Fruit fly (Drosophila melanogaster) whole organism, embryonic: ENCODE data around the gene Mcm5.
A peak's percentile ranks its signal among the peaks of the same experiment; 100 is the strongest.

Experiments
- Blimp-1 ChIP-seq: fragments of 200-800 bp; sonication (Bioruptor generic); optimal IDR thresholded peaks from 3 replicates; lab custom pipeline; 2018; ENCODE audit warnings: missing biosample characterization, missing genetic modification characterization, mild to moderate bottlenecking, moderate library complexity, missing genetic modification reagents
- CG11696 ChIP-seq: fragments of 200-800 bp; sonication (Bioruptor generic); IDR thresholded peaks from 2 replicates; pipeline ENCODE4 v1.3.6; 2022; ENCODE audit warnings: missing biosample characterization, missing genetic modification characterization
- CG12071 ChIP-seq: fragments of 200-800 bp; sonication (Bioruptor generic); optimal IDR thresholded peaks from 3 replicates; lab custom pipeline; 2018; ENCODE audit warnings: missing biosample characterization, mild to moderate bottlenecking, missing genetic modification characterization
- CG13894 ChIP-seq: fragments of 200-800 bp; sonication (Bioruptor generic); optimal IDR thresholded peaks from 3 replicates; lab custom pipeline; 2018; ENCODE audit warnings: missing biosample characterization, mild to moderate bottlenecking, missing genetic modification characterization, moderate library complexity
- CG15601 ChIP-seq: fragments of 200-800 bp; sonication (Bioruptor generic); optimal IDR thresholded peaks from 3 replicates; lab custom pipeline; 2019; ENCODE audit warnings: missing biosample characterization, mild to moderate bottlenecking, missing genetic modification characterization, moderate library complexity
- CG17385 ChIP-seq: fragments of 200-800 bp; sonication (Bioruptor generic); optimal IDR thresholded peaks from 3 replicates; lab custom pipeline; 2018; ENCODE audit warnings: missing biosample characterization, mild to moderate bottlenecking, missing genetic modification characterization
- CG2202 ChIP-seq: fragments of 200-800 bp; sonication (Bioruptor generic); optimal IDR thresholded peaks from 2 replicates; lab custom pipeline; 2018; ENCODE audit warnings: missing biosample characterization, mild to moderate bottlenecking, missing genetic modification characterization
- CG3163 ChIP-seq: fragments of 200-800 bp; sonication (Bioruptor generic); optimal IDR thresholded peaks from 3 replicates; lab custom pipeline; 2016; ENCODE audit warnings: missing biosample characterization, missing genetic modification characterization
- CG32532 ChIP-seq: fragments of 200-800 bp; sonication (Bioruptor generic); IDR thresholded peaks from 2 replicates; pipeline ENCODE4 v1.3.6; 2022; ENCODE audit warnings: missing biosample characterization, missing genetic modification characterization
- CG32767 ChIP-seq: fragments of 200-800 bp; sonication (Bioruptor generic); IDR thresholded peaks from 2 replicates; pipeline ENCODE4 v1.3.6; 2022; ENCODE audit warnings: missing biosample characterization, missing genetic modification characterization
- CG3281 ChIP-seq: fragments of 200-800 bp; sonication (Bioruptor generic); optimal IDR thresholded peaks from 3 replicates; lab custom pipeline; 2017; ENCODE audit warnings: missing biosample characterization, mild to moderate bottlenecking, missing genetic modification characterization
- CG33213 ChIP-seq: fragments of 200-800 bp; sonication (Bioruptor generic); optimal IDR thresholded peaks from 3 replicates; lab custom pipeline; 2016; ENCODE audit warnings: missing biosample characterization, missing genetic modification characterization
- CG33557 ChIP-seq: fragments of 200-800 bp; sonication (Bioruptor generic); optimal IDR thresholded peaks from 2 replicates; lab custom pipeline; 2019; ENCODE audit warnings: missing biosample characterization, mild to moderate bottlenecking, missing genetic modification characterization, moderate library complexity
- CG3407 ChIP-seq: fragments of 200-800 bp; sonication (Bioruptor generic); optimal IDR thresholded peaks from 2 replicates; lab custom pipeline; 2018; ENCODE audit warnings: missing biosample characterization, mild to moderate bottlenecking, missing genetic modification characterization
- CG34224 ChIP-seq: fragments of 200-800 bp; sonication (Bioruptor generic); IDR thresholded peaks from 3 replicates; pipeline ENCODE4 v1.3.6; 2022; ENCODE audit warnings: missing biosample characterization, missing genetic modification characterization; ENCODE audit not compliant: partially characterized antibody
- CG4328 ChIP-seq: fragments of 200-800 bp; sonication (Bioruptor generic); optimal IDR thresholded peaks from 3 replicates; lab custom pipeline; 2017; ENCODE audit warnings: missing biosample characterization, missing genetic modification reagents, missing genetic modification characterization
- CG43689 ChIP-seq: fragments of 200-800 bp; sonication (Bioruptor generic); IDR thresholded peaks from 2 replicates; pipeline ENCODE4 v1.3.6; 2022; ENCODE audit warnings: missing biosample characterization, missing genetic modification characterization
- CG4730 ChIP-seq: fragments of 200-800 bp; sonication (Bioruptor generic); IDR thresholded peaks from 2 replicates; pipeline ENCODE4 v1.3.6; 2022; ENCODE audit warnings: missing biosample characterization, missing genetic modification characterization
- CG4820 ChIP-seq: fragments of 200-800 bp; sonication (Bioruptor generic); optimal IDR thresholded peaks from 3 replicates; lab custom pipeline; 2016; ENCODE audit warnings: missing biosample characterization, missing genetic modification characterization
- CG6765 ChIP-seq: fragments of 200-800 bp; sonication (Bioruptor generic); optimal IDR thresholded peaks from 3 replicates; lab custom pipeline; 2017; ENCODE audit warnings: missing biosample characterization, mild to moderate bottlenecking, missing genetic modification characterization
- CG7963 ChIP-seq: fragments of 200-800 bp; sonication (Bioruptor generic); IDR thresholded peaks from 3 replicates; pipeline ENCODE4 v1.3.6; 2022; ENCODE audit warnings: missing biosample characterization, missing genetic modification characterization; ENCODE audit not compliant: partially characterized antibody
- CG9609 ChIP-seq: fragments of 200-800 bp; sonication (Bioruptor generic); optimal IDR thresholded peaks from 3 replicates; lab custom pipeline; 2016; ENCODE audit warnings: missing biosample characterization, missing genetic modification characterization
- CrebB ChIP-seq: fragments of 200-800 bp; sonication (Bioruptor generic); optimal IDR thresholded peaks from 3 replicates; lab custom pipeline; 2018; ENCODE audit warnings: missing biosample characterization, mild to moderate bottlenecking, missing genetic modification characterization
- Dip2 ChIP-seq: fragments of 200-800 bp; sonication (Bioruptor generic); IDR thresholded peaks from 2 replicates; pipeline ENCODE4 v1.3.6; 2022; ENCODE audit warnings: missing biosample characterization, missing genetic modification characterization
- E2f2 ChIP-seq: fragments of 200-800 bp; sonication (Bioruptor generic); IDR thresholded peaks from 2 replicates; pipeline ENCODE4 v1.3.6; 2022; ENCODE audit warnings: missing biosample characterization, missing genetic modification characterization
- H2.0 ChIP-seq: fragments of 200-800 bp; sonication (Bioruptor generic); IDR thresholded peaks from 2 replicates; pipeline ENCODE4 v1.3.6; 2022; ENCODE audit warnings: missing biosample characterization, missing genetic modification characterization
- HLHmδ ChIP-seq: fragments of 200-800 bp; sonication (Bioruptor generic); optimal IDR thresholded peaks from 2 replicates; lab custom pipeline; 2018; ENCODE audit warnings: missing biosample characterization, mild to moderate bottlenecking, missing genetic modification characterization, moderate library complexity
- Nf-YA ChIP-seq: fragments of 200-800 bp; sonication (Bioruptor generic); IDR thresholded peaks from 2 replicates; pipeline ENCODE4 v1.3.6; 2022; ENCODE audit warnings: missing biosample characterization, missing genetic modification characterization
- Nf-YB ChIP-seq: fragments of 200-800 bp; sonication (Bioruptor generic); optimal IDR thresholded peaks from 3 replicates; lab custom pipeline; 2019; ENCODE audit warnings: missing biosample characterization, mild to moderate bottlenecking, missing genetic modification characterization, moderate library complexity
- Sry-β ChIP-seq: fragments of 200-800 bp; sonication (Bioruptor generic); optimal IDR thresholded peaks from 2 replicates; lab custom pipeline; 2018; ENCODE audit warnings: missing biosample characterization, mild to moderate bottlenecking, missing genetic modification characterization, moderate library complexity
- Taf1 ChIP-seq: fragments of 200-800 bp; sonication (Bioruptor generic); IDR thresholded peaks from 2 replicates; pipeline ENCODE4 v1.3.6; 2022; ENCODE audit warnings: missing biosample characterization, missing genetic modification characterization
- Tbp ChIP-seq: fragments of >200 bp; optimal IDR thresholded peaks from 2 replicates; lab custom pipeline; 2018; ENCODE audit warnings: missing biosample characterization, missing genetic modification characterization
- Trl ChIP-seq, 3 experiments: fragments of >200 bp in 2 of 3; fragments of 200-800 bp in 1 of 3; sonication (Bioruptor generic) in 1 of 3; optimal IDR thresholded peaks; 2 replicates in 1 of 3; 3 replicates in 2 of 3; lab custom pipeline; 2016 to 2017; ENCODE audit warnings: missing biosample characterization in 1 of 3, missing genetic modification characterization in 1 of 3
- abd-A ChIP-seq: fragments of 200-800 bp; sonication (Bioruptor generic); optimal IDR thresholded peaks from 3 replicates; lab custom pipeline; 2019; ENCODE audit warnings: missing biosample characterization, mild to moderate bottlenecking, missing genetic modification characterization, moderate library complexity
- bsh ChIP-seq, 2 experiments: fragments of 200-800 bp; sonication (Bioruptor generic); optimal IDR thresholded peaks; 2 replicates each; lab custom pipeline; 2017 to 2018; ENCODE audit warnings: mild to moderate bottlenecking in 2 of 2, missing biosample characterization in 2 of 2, missing genetic modification characterization in 2 of 2, moderate library complexity in 1 of 2
- ci ChIP-seq: fragments of 200-800 bp; sonication (Bioruptor generic); IDR thresholded peaks from 3 replicates; pipeline ENCODE4 v1.3.6; 2022; ENCODE audit warnings: missing biosample characterization, missing genetic modification characterization
- ems ChIP-seq: fragments of 200-800 bp; sonication (Bioruptor generic); optimal IDR thresholded peaks from 3 replicates; lab custom pipeline; 2016; ENCODE audit warnings: missing biosample characterization, missing genetic modification characterization
- grn ChIP-seq: fragments of 200-800 bp; sonication (Bioruptor generic); optimal IDR thresholded peaks from 3 replicates; lab custom pipeline; 2017; ENCODE audit warnings: missing biosample characterization, missing genetic modification characterization
- insv ChIP-seq, 2 experiments: fragments of 200-800 bp; sonication (Bioruptor generic); optimal IDR thresholded peaks; 3 replicates each; lab custom pipeline; 2016 to 2018; ENCODE audit warnings: missing biosample characterization in 2 of 2, missing genetic modification characterization in 2 of 2
- jigr1 ChIP-seq: fragments of 200-800 bp; sonication (Bioruptor generic); IDR thresholded peaks from 3 replicates; pipeline ENCODE4 v1.3.6; 2022; ENCODE audit warnings: missing biosample characterization, missing genetic modification characterization
- knrl ChIP-seq: fragments of 200-800 bp; sonication (Bioruptor generic); IDR thresholded peaks from 3 replicates; pipeline ENCODE4 v1.3.6; 2022; ENCODE audit warnings: missing biosample characterization, missing genetic modification characterization; ENCODE audit not compliant: partially characterized antibody
- mirr ChIP-seq: fragments of 200-800 bp; sonication (Bioruptor generic); optimal IDR thresholded peaks from 3 replicates; lab custom pipeline; 2018; ENCODE audit warnings: missing biosample characterization, mild to moderate bottlenecking, missing genetic modification characterization
- pb ChIP-seq: fragments of 200-800 bp; sonication (Bioruptor generic); optimal IDR thresholded peaks from 3 replicates; lab custom pipeline; 2016; ENCODE audit warnings: missing biosample characterization, missing genetic modification characterization
- pfk ChIP-seq: fragments of 200-800 bp; sonication (Bioruptor generic); optimal IDR thresholded peaks from 2 replicates; lab custom pipeline; 2018; ENCODE audit warnings: missing biosample characterization, mild to moderate bottlenecking, missing genetic modification characterization, moderate library complexity
- psq ChIP-seq: fragments of 200-800 bp; sonication (Bioruptor generic); optimal IDR thresholded peaks from 2 replicates; lab custom pipeline; 2017; ENCODE audit warnings: missing biosample characterization, missing genetic modification characterization
- slbo ChIP-seq: fragments of 200-800 bp; sonication (Bioruptor generic); IDR thresholded peaks from 2 replicates; pipeline ENCODE4 v1.3.6; 2022; ENCODE audit warnings: missing biosample characterization, missing genetic modification characterization
- slp2 ChIP-seq: fragments of 200-800 bp; sonication (Bioruptor generic); optimal IDR thresholded peaks from 2 replicates; lab custom pipeline; 2016; ENCODE audit warnings: missing biosample characterization, missing genetic modification characterization
- tna ChIP-seq: fragments of 200-800 bp; sonication (Bioruptor generic); IDR thresholded peaks from 2 replicates; pipeline ENCODE4 v1.3.6; 2022; ENCODE audit warnings: missing biosample characterization, missing genetic modification characterization; ENCODE audit not compliant: partially characterized antibody
- tup ChIP-seq: fragments of 200-800 bp; sonication (Bioruptor generic); optimal IDR thresholded peaks from 2 replicates; lab custom pipeline; 2016; ENCODE audit warnings: missing biosample characterization, mild to moderate bottlenecking, missing genetic modification characterization, moderate library complexity

Gene Mcm5

DNA sequence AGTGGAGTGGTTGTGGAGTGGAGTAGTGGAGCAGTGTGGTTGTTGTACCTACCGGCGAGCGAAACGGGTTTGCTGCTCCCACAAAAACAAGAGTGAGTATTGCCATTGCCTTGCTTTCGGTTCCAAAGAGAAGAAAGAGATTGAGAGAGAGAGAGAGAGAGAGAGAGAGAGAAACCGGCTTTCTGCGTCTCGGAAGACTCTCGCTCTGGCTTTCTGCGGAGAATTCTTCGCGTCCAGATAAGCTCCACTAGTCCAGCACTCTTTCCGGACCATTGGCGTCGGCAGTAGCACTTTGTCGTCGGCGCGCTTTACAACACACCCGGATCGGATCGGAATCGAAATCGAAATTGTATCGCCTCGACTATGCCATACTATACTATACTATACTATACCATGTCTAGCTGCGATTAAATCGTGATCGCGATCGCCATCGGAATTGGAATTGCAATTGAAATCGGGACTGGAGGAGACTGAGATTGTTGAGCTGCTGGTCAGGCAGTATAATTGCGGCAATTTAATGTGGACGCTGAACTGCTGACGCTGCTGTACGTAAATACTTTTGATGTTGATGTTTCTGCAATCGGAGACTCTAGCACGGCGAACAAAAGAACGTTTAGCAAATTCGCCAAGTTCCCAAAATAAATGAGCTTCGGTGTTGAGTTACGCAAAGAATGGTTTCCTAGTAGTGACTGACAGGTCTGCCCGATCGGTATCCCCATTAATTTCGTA lies 38.6 kb downstream of the Mcm5 start, which contains the start of gene Cad86C (continued):
- no peak for TF ChIP-seq H2.0 (GFP tag; lab: Robert Waterston, UW)
- no peak for TF ChIP-seq CG4820 (GFP tag; lab: Kevin White, UChicago)
- TF ChIP-seq CG11696 = no peak
- peak; percentile 63; the same call in 1 of the 2 replicates for TF ChIP-seq CG32532
- TF ChIP-seq Nf-YA (GFP tag; lab: Robert Waterston, UW) = no peak
- no peak for TF ChIP-seq Blimp-1 (GFP tag; lab: Kevin White, UChicago)
- no peak for TF ChIP-seq HLHmδ (GFP tag; lab: Kevin White, UChicago)
- no peak for TF ChIP-seq CG3407 (GFP tag; lab: Kevin White, UChicago)
- TF ChIP-seq E2f2 (GFP tag; lab: Robert Waterston, UW) = no peak
- TF ChIP-seq CG6765 = peak; percentile 2
- no peak for TF ChIP-seq slp2 (GFP tag; lab: Kevin White, UChicago)
- no peak for TF ChIP-seq slbo
- TF ChIP-seq CG12071 = peak; percentile 30
- TF ChIP-seq pb (GFP tag; lab: Kevin White, UChicago) = no peak
- TF ChIP-seq knrl = no peak
- no peak for TF ChIP-seq psq (GFP tag; lab: Kevin White, UChicago)
- no peak for TF ChIP-seq jigr1
- peak; percentile 23 for TF ChIP-seq CG3163 (GFP tag; lab: Kevin White, UChicago)
- TF ChIP-seq CG34224 (GFP tag; lab: Robert Waterston, UW) = peak; percentile 46
- TF ChIP-seq tna = peak; percentile 72
- no peak for TF ChIP-seq CG33557 (GFP tag; lab: Kevin White, UChicago)
- TF ChIP-seq CG13894 = no peak
- TF ChIP-seq CG3281 (GFP tag; lab: Kevin White, UChicago) = no peak
- TF ChIP-seq ems = no peak
- no peak for TF ChIP-seq CG32767 (GFP tag; lab: Robert Waterston, UW)
- peak; percentile 12 for TF ChIP-seq CG17385 (GFP tag; lab: Kevin White, UChicago)
- TF ChIP-seq abd-A = no peak
- peak; percentile 15 for TF ChIP-seq mirr (GFP tag; lab: Kevin White, UChicago)
- no peak for TF ChIP-seq CG9609
- no peak for TF ChIP-seq tup (GFP tag; lab: Kevin White, UChicago)
- TF ChIP-seq Tbp (GFP tag; lab: Kevin White, UChicago) = no peak
- TF ChIP-seq CG15601 = no peak
- no peak for TF ChIP-seq Taf1 (GFP tag; lab: Robert Waterston, UW)
- TF ChIP-seq bsh (GFP tag; optimal IDR thresholded peaks at IDR 0.05; lab: Kevin White, UChicago) = peak in 1 of 2 experiments; percentile 43
- no peak; the same call in 2 of the 3 replicates for TF ChIP-seq ci (GFP tag; lab: Robert Waterston, UW)
- TF ChIP-seq CG33213 (GFP tag; lab: Kevin White, UChicago) = no peak
- TF ChIP-seq Sry-β (GFP tag; lab: Kevin White, UChicago) = no peak
- no peak for TF ChIP-seq Nf-YB (GFP tag; lab: Kevin White, UChicago)
- no peak for TF ChIP-seq CG2202 (tag; lab: Kevin White, UChicago)
- peak; percentile 36 for TF ChIP-seq grn (GFP tag; lab: Kevin White, UChicago)
- TF ChIP-seq CG7963 (GFP tag; lab: Robert Waterston, UW) = 0 out of 3 replicates have a peak, but pooled peaks have one; percentile 40
- no peak for TF ChIP-seq insv (GFP tag; optimal IDR thresholded peaks at IDR 0.05; lab: Kevin White, UChicago)
- no peak for TF ChIP-seq CG43689
- TF ChIP-seq Trl (optimal IDR thresholded peaks at IDR 0.05; lab: Kevin White, UChicago) = peak; percentile 95 to 96
- TF ChIP-seq Trl (GFP tag; optimal IDR thresholded peaks at IDR 0.05; lab: Kevin White, UChicago) = no peak
- no peak for TF ChIP-seq pfk (GFP tag; lab: Kevin White, UChicago)
- TF ChIP-seq CG4730 (GFP tag; lab: Robert Waterston, UW) = no peak
- TF ChIP-seq CG4328 (GFP tag; lab: Kevin White, UChicago) = no peak
- TF ChIP-seq Dip2 (GFP tag; lab: Robert Waterston, UW) = no peak
- TF ChIP-seq CrebB (tag; lab: Kevin White, UChicago) = no peak
